Fruit fly (Drosophila melanogaster): ENCODE measurements around the gene CG34133.
"Not testable (repeated sequence)": the region's sequence is repeated elsewhere in the genome, so short reads cannot be mapped to it uniquely, and the experiment has no call there.

The CG34133 gene

dm6 chr3R:29914246-29914645, 45.1 kb downstream of the CG34133 start, which contains the start of gene Capa:
Gene Capa (minus strand): TSS chr3R:29914346.
- no peak for TF ChIP-seq noc (tag; optimal IDR thresholded peaks at IDR 0.05)

dm6 chr3R:29920189-29920588, 51.0 kb downstream of the CG34133 start, which contains the start of gene trp:
Gene trp (minus strand): TSS chr3R:29920289.
- no peak for TF ChIP-seq noc (tag; optimal IDR thresholded peaks at IDR 0.05)

- TF ChIP-seq noc (tag; optimal IDR thresholded peaks at IDR 0.05), result not testable (repeated sequence)
Measured at dm6 chr3R:29921916-29922315, 52.8 kb downstream of the CG34133 start, which contains the start of gene Jon99Ciii. Gene Jon99Ciii (plus strand): TSS chr3R:29922216.

- TF ChIP-seq noc (tag; optimal IDR thresholded peaks at IDR 0.05), result peak; percentile 87
Measured at dm6 chr3R:29924515-29924914, 55.4 kb downstream of the CG34133 start, which contains the start of gene Jon99Cii. Gene Jon99Cii (minus strand): TSS chr3R:29924615.

Measured in whole organism, larva.